Worm (Caenorhabditis elegans) whole organism, late embryonic: ENCODE data around the gene C45B11.9.

Source experiments
- K02D7.2 ChIP-seq: sonication (generic microtip); optimal IDR thresholded peaks from 2 replicates; lab custom pipeline; 2017; ENCODE audit warnings: mild to moderate bottlenecking, missing genetic modification characterization, missing compliant biosample characterization
- K09A11.1 ChIP-seq: sonication (generic microtip); optimal IDR thresholded peaks from 2 replicates; lab custom pipeline; 2017; ENCODE audit warnings: antibody characterized with exemption, mild to moderate bottlenecking, missing genetic modification characterization, missing compliant biosample characterization; ENCODE audit not compliant: insufficient read depth
- ama-1 ChIP-seq: fragments of 150-350 bp; optimal IDR thresholded peaks from 2 replicates; lab custom pipeline; 2014
- ceh-22 ChIP-seq: sonication (generic microtip); optimal IDR thresholded peaks from 2 replicates; lab custom pipeline; 2017; ENCODE audit warnings: missing biosample characterization, missing genetic modification characterization
- ceh-24 ChIP-seq: sonication (generic microtip); optimal IDR thresholded peaks from 2 replicates; lab custom pipeline; 2016; ENCODE audit warnings: mild to moderate bottlenecking, missing genetic modification characterization, missing compliant biosample characterization
- ceh-30 ChIP-seq: fragments of 150-350 bp; optimal IDR thresholded peaks from 2 replicates; lab custom pipeline; 2014; ENCODE audit warnings: missing biosample characterization, missing genetic modification characterization
- ceh-45 ChIP-seq: fragments of 200-800 bp; sonication (Bioruptor generic); IDR thresholded peaks from 2 replicates; pipeline ENCODE4 v1.3.6; 2022; ENCODE audit warnings: missing genetic modification reagents, missing genetic modification characterization, missing compliant biosample characterization
- ceh-48 ChIP-seq: sonication (generic microtip); optimal IDR thresholded peaks from 2 replicates; lab custom pipeline; 2016; ENCODE audit warnings: missing genetic modification characterization, inconsistent platforms, missing compliant biosample characterization
- ceh-9 ChIP-seq: sonication (generic microtip); optimal IDR thresholded peaks from 2 replicates; lab custom pipeline; 2016; ENCODE audit warnings: mild to moderate bottlenecking, missing genetic modification characterization, inconsistent platforms, missing compliant biosample characterization
- che-1 ChIP-seq: sonication (generic microtip); optimal IDR thresholded peaks from 2 replicates; lab custom pipeline; 2016; ENCODE audit warnings: mild to moderate bottlenecking, missing genetic modification characterization, missing compliant biosample characterization
- dve-1 ChIP-seq: sonication (generic microtip); optimal IDR thresholded peaks from 2 replicates; lab custom pipeline; 2017; ENCODE audit warnings: antibody characterized with exemption, mild to moderate bottlenecking, missing genetic modification characterization, missing compliant biosample characterization
- elt-2 ChIP-seq: sonication (generic microtip); optimal IDR thresholded peaks from 2 replicates; lab custom pipeline; 2016; ENCODE audit warnings: missing genetic modification reagents, missing genetic modification characterization, missing compliant biosample characterization
- eyg-1 ChIP-seq: sonication (generic microtip); optimal IDR thresholded peaks from 2 replicates; lab custom pipeline; 2016; ENCODE audit warnings: missing genotype, missing genetic modification characterization, missing compliant biosample characterization
- fax-1 ChIP-seq: sonication (generic microtip); optimal IDR thresholded peaks from 2 replicates; lab custom pipeline; 2016; ENCODE audit warnings: missing genotype, missing genetic modification characterization, missing compliant biosample characterization
- fkh-6 ChIP-seq: sonication (generic microtip); optimal IDR thresholded peaks from 2 replicates; lab custom pipeline; 2016; ENCODE audit warnings: missing genetic modification characterization, missing compliant biosample characterization
- gmeb-2 ChIP-seq: sonication (generic microtip); optimal IDR thresholded peaks from 2 replicates; lab custom pipeline; 2016; ENCODE audit warnings: missing genetic modification characterization, inconsistent platforms, missing compliant biosample characterization
- hlh-13 ChIP-seq: fragments of 200-800 bp; sonication (Bioruptor generic); optimal IDR thresholded peaks from 2 replicates; lab custom pipeline; 2018; ENCODE audit warnings: mild to moderate bottlenecking, missing genetic modification characterization, missing compliant biosample characterization
- hlh-15 ChIP-seq: sonication (generic microtip); optimal IDR thresholded peaks from 2 replicates; lab custom pipeline; 2016; ENCODE audit warnings: missing genetic modification characterization, missing compliant biosample characterization
- lin-11 ChIP-seq: fragments of 200-800 bp; sonication (Bioruptor generic); optimal IDR thresholded peaks from 2 replicates; lab custom pipeline; 2018; ENCODE audit warnings: mild to moderate bottlenecking, missing genetic modification characterization, missing compliant biosample characterization
- mec-3 ChIP-seq: sonication (generic microtip); optimal IDR thresholded peaks from 2 replicates; lab custom pipeline; 2016; ENCODE audit warnings: borderline replicate concordance, missing genetic modification characterization, missing compliant biosample characterization
- nhr-232 ChIP-seq: sonication (generic microtip); optimal IDR thresholded peaks from 2 replicates; lab custom pipeline; 2016; ENCODE audit warnings: missing genetic modification characterization, missing compliant biosample characterization
- odd-2 ChIP-seq: sonication (generic microtip); optimal IDR thresholded peaks from 2 replicates; lab custom pipeline; 2017; ENCODE audit warnings: antibody characterized with exemption, mild to moderate bottlenecking, missing genetic modification characterization, missing compliant biosample characterization
- pax-1 ChIP-seq: fragments of 150-350 bp; optimal IDR thresholded peaks from 2 replicates; lab custom pipeline; 2014; ENCODE audit warnings: missing biosample characterization, missing genetic modification characterization
- pha-4 ChIP-seq: fragments of 150-350 bp; optimal IDR thresholded peaks from 2 replicates; lab custom pipeline; 2018; ENCODE audit warnings: missing biosample characterization, missing genetic modification reagents, missing genetic modification characterization
- pros-1 ChIP-seq: fragments of 150-350 bp; optimal IDR thresholded peaks from 2 replicates; lab custom pipeline; 2014; ENCODE audit warnings: missing biosample characterization, missing genetic modification reagents, missing genetic modification characterization
- rnt-1 ChIP-seq: sonication (generic microtip); optimal IDR thresholded peaks from 2 replicates; lab custom pipeline; 2016; ENCODE audit warnings: missing genetic modification characterization, missing compliant biosample characterization
- sox-2 ChIP-seq: fragments of 200-800 bp; sonication (Bioruptor generic); IDR thresholded peaks from 2 replicates; pipeline ENCODE4 v1.3.6; 2022; ENCODE audit warnings: missing genetic modification reagents, missing genetic modification characterization, missing compliant biosample characterization
- tbx-7 ChIP-seq: sonication (generic microtip); optimal IDR thresholded peaks from 2 replicates; lab custom pipeline; 2016; ENCODE audit warnings: missing genotype, missing genetic modification characterization, missing compliant biosample characterization
- unc-3 ChIP-seq, 2 experiments: fragments of 200-800 bp in 1 of 2; sonication (Bioruptor generic) in 1 of 2; sonication (generic microtip) in 1 of 2; conservative IDR thresholded peaks in 1 of 2; optimal IDR thresholded peaks in 1 of 2; 2 replicates each; pipeline versions ENCODE4 v1.3.6 to Lab custom; 2016 to 2022; ENCODE audit warnings: missing compliant biosample characterization in 2 of 2, missing genetic modification characterization in 2 of 2, missing genetic modification reagents in 1 of 2
- unc-55 ChIP-seq: sonication (generic microtip); optimal IDR thresholded peaks from 2 replicates; lab custom pipeline; 2017; ENCODE audit warnings: missing biosample characterization, missing genetic modification reagents, missing genetic modification characterization
- unc-86 ChIP-seq: sonication (generic microtip); optimal IDR thresholded peaks from 2 replicates; lab custom pipeline; 2016; ENCODE audit warnings: missing genetic modification characterization, missing compliant biosample characterization
- zip-5 ChIP-seq: sonication (generic microtip); optimal IDR thresholded peaks from 2 replicates; lab custom pipeline; 2016; ENCODE audit warnings: missing genetic modification characterization, missing compliant biosample characterization
- ztf-16 ChIP-seq: sonication (generic microtip); optimal IDR thresholded peaks from 2 replicates; lab custom pipeline; 2017; ENCODE audit warnings: missing genetic modification characterization, missing compliant biosample characterization

C45B11.9 gene

DNA sequence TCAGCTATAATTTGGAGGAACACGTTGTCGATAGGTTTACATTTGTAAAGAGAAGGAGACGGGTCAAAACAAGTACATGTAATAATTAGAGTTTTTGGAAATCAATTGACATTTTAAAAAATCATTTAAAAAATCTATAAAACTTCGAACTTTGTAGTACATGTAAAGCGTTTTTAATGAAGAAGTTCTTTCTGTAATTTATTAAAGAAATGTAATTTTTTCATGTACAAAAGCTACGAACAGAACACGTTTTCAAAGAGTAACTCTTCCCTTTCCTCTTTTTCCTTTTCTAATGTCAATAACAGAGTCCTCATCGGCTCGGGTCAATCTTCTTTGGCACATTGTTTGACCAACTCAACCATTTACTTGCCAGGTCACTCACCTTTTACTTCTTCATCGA lies 3.6 kb downstream of the C45B11.9 start, which contains the start of gene C45B11.6:
C45B11.6 (plus strand) TSS at position 301 of the 400 bp plus-strand sequence.
- TF ChIP-seq ceh-48 (tag; lab: Kevin White, UChicago) (no peak), ceh-9 (no peak), elt-2 (no peak)
- TF ChIP-seq, all 69 proteins: peak for 0

DNA sequence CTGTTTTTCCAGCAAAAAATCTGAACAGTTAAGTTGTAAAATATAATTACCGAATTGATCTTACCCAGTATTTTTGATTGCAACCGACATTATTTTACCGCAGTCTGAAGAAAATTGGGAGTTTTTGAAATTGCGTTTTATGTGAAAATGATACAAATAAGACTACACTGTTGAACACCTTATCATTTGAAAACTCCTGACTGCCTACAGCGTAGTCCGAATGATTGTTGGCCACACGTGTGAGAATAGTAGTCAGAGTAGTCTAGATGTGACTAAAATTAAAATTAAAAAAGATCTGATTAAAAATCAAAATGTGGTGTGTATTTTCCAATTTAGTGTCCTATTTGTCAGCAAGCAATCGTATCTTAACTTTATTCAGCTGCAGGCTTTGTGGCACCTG lies 6.6 kb downstream of the C45B11.9 start, which contains the start of gene dhs-18:
dhs-18 (minus strand) TSS at position 104 of the 400 bp plus-strand sequence.
- TF ChIP-seq K02D7.2 (tag; lab: Kevin White, UChicago): no peak
- no peak for TF ChIP-seq ceh-30 (tag; lab: Kevin White, UChicago)
- no peak for TF ChIP-seq elt-2
- TF ChIP-seq hlh-15 (tag; lab: Kevin White, UChicago): no peak
- TF ChIP-seq che-1 (tag; lab: Kevin White, UChicago): no peak
- TF ChIP-seq ceh-24: no peak
- no peak for TF ChIP-seq ceh-22 (tag; lab: Kevin White, UChicago)
- no peak for TF ChIP-seq ceh-45 (GFP tag; lab: Robert Waterston, UW)
- TF ChIP-seq, all 69 proteins: peak for 0

DNA sequence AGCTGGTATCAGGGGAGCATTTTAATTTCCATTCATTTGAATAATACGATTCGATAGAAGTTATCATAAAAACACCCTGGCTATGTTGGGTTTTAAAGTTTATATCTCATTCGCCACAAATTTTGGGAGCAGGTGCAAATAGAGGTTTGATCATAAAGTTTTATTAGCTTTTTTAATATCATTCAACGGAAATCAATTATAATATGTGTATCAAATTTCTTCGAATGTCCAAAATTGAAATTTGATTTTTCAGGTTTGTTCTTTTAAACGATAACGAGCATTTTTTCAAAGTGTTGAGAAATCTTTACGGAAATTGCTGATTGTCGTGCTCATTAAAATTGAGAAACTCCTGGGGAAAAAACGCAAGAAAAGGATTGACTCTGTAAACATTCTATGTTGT lies 8.6 kb downstream of the C45B11.9 start, which contains the start of gene srh-74:
srh-74 (minus strand) TSS at position 101 of the 400 bp plus-strand sequence.
- TF ChIP-seq ama-1 (lab: Kevin White, UChicago) (no peak), hlh-13 (no peak), zip-5 (tag; lab: Kevin White, UChicago) (no peak), fkh-6 (no peak), che-1 (tag; lab: Kevin White, UChicago) (no peak), gmeb-2 (no peak), elt-2 (no peak), sox-2 (no peak), unc-55 (no peak), ceh-45 (GFP tag; lab: Robert Waterston, UW) (no peak), eyg-1 (tag; lab: Kevin White, UChicago) (no peak), dve-1 (tag; lab: Kevin White, UChicago) (no peak), ztf-16 (tag; lab: Kevin White, UChicago) (no peak), mec-3 (tag; lab: Kevin White, UChicago) (no peak), tbx-7 (tag; lab: Kevin White, UChicago) (no peak)

- no peak for TF ChIP-seq rnt-1 (tag; lab: Kevin White, UChicago)
- no peak for TF ChIP-seq elt-2
- no peak for TF ChIP-seq pha-4 (tag; lab: Kevin White, UChicago)
- TF ChIP-seq unc-86 (tag; lab: Kevin White, UChicago): no peak
- no peak for TF ChIP-seq unc-3 (GFP tag; conservative IDR thresholded peaks at IDR 0.05; lab: Robert Waterston, UW)
- TF ChIP-seq unc-3 (tag; optimal IDR thresholded peaks at IDR 0.05; lab: Kevin White, UChicago): no peak
- TF ChIP-seq fax-1 (tag; lab: Kevin White, UChicago): no peak
- TF ChIP-seq ama-1 (lab: Kevin White, UChicago): no peak
- TF ChIP-seq unc-55: no peak
- TF ChIP-seq K09A11.1: no peak
- TF ChIP-seq odd-2 (tag; lab: Kevin White, UChicago): no peak
- no peak for TF ChIP-seq pros-1 (tag; lab: Kevin White, UChicago)
- TF ChIP-seq pax-1: no peak
- no peak for TF ChIP-seq nhr-232 (tag; lab: Kevin White, UChicago)
- no peak for TF ChIP-seq lin-11 (tag; lab: Kevin White, UChicago)
These were observed 11.8 kb downstream of the C45B11.9 start, which contains the start of gene T04C12.33 for ce11 chrV:11051921-11052320. TSS of gene T04C12.33 (plus strand) at chrV:11052221.

ce11 chrV:11053827-11054226 lies 13.7 kb downstream of the C45B11.9 start, which contains the start of gene T04C12.7:
TSS of gene T04C12.7 (plus strand) at chrV:11054127.
- TF ChIP-seq K09A11.1 (no peak), gmeb-2 (no peak), mec-3 (tag; lab: Kevin White, UChicago) (no peak), che-1 (tag; lab: Kevin White, UChicago) (no peak), tbx-7 (tag; lab: Kevin White, UChicago) (no peak)
